Worm (Caenorhabditis elegans): ENCODE data around the gene srw-61.

srw-61 gene

ce11 chrIV:16238555-16238954 is at the start of gene srw-61:
srw-61 (minus strand) TSS chrIV:16238655.
- TF ChIP-seq nhr-237 (tag; optimal IDR thresholded peaks at IDR 0.05) (no peak), hlh-17 (GFP tag; optimal IDR thresholded peaks at IDR 0.05; ENCODE audit: borderline replicate concordance) (no peak), pag-3 (tag; optimal IDR thresholded peaks at IDR 0.05; ENCODE audit: borderline replicate concordance, insufficient read depth) (no peak), efl-1 (optimal IDR thresholded peaks at IDR 0.05) (no peak), efl-1 (GFP tag; optimal IDR thresholded peaks at IDR 0.05 in 1 of 2) (peak in 1 of 2 experiments; percentile 45), nhr-71 (tag; optimal IDR thresholded peaks at IDR 0.05) (no peak), unc-86 (tag; optimal IDR thresholded peaks at IDR 0.05) (no peak)

ce11 chrIV:16280614-16281013 is 42.2 kb upstream of the srw-61 start, which contains the start of gene clec-191:
clec-191 (minus strand) TSS chrIV:16280714.
- TF ChIP-seq ztf-4 (tag; optimal IDR thresholded peaks at IDR 0.05) = no peak
- no peak for TF ChIP-seq dpl-1 (GFP tag; optimal IDR thresholded peaks at IDR 0.05)

- no peak for TF ChIP-seq nhr-85 (tag)
- no peak for TF ChIP-seq ceh-90 (tag; optimal IDR thresholded peaks at IDR 0.05)
- no peak for TF ChIP-seq unc-98 (GFP tag; IDR thresholded peaks at IDR 0.05)
- no peak for TF ChIP-seq sox-4 (tag; optimal IDR thresholded peaks at IDR 0.05)
Measured at ce11 chrIV:16277902-16278301, 39.4 kb upstream of the srw-61 start, which contains the start of gene ccch-2. ccch-2 (plus strand) TSS chrIV:16278202.

- no peak for TF ChIP-seq nhr-84 (tag; optimal IDR thresholded peaks at IDR 0.05)
- no peak for TF ChIP-seq snu-23 (GFP tag; optimal IDR thresholded peaks at IDR 0.05)
- no peak for TF ChIP-seq efl-1 (optimal IDR thresholded peaks at IDR 0.05)
- no peak for TF ChIP-seq efl-1 (GFP tag; optimal IDR thresholded peaks at IDR 0.05 in 1 of 2)
- no peak for TF ChIP-seq zip-4 (GFP tag; optimal IDR thresholded peaks at IDR 0.05)
- no peak for TF ChIP-seq nhr-77 (tag; optimal IDR thresholded peaks at IDR 0.05)
Measured at ce11 chrIV:16277291-16277690, 38.8 kb upstream of the srw-61 start, which contains the start of gene F38C2.7. F38C2.7 (minus strand) TSS chrIV:16277391.

ce11 chrIV:16270955-16271354 is 32.5 kb upstream of the srw-61 start, which contains the start of gene F38C2.4:
F38C2.4 (plus strand) TSS chrIV:16271255.
- no peak for TF ChIP-seq snpc-4 (tag; optimal IDR thresholded peaks at IDR 0.05)
- TF ChIP-seq sptf-1 (tag; optimal IDR thresholded peaks at IDR 0.05) = no peak
- TF ChIP-seq lsy-2 (tag; optimal IDR thresholded peaks at IDR 0.05) = no peak
- TF ChIP-seq alr-1 (tag; optimal IDR thresholded peaks at IDR 0.05; ENCODE audit: borderline replicate concordance) = no peak
- TF ChIP-seq lin-13 (GFP tag; optimal IDR thresholded peaks at IDR 0.05) = no peak
- TF ChIP-seq elt-2 (tag; optimal IDR thresholded peaks at IDR 0.05) = no peak

ce11 chrIV:16257330-16257729 is 18.9 kb upstream of the srw-61 start, which contains the start of gene hlh-31:
hlh-31 (plus strand) TSS chrIV:16257630.
- TF ChIP-seq unc-130 (tag; optimal IDR thresholded peaks at IDR 0.05) (no peak), egl-27 (tag; optimal IDR thresholded peaks at IDR 0.05) (no peak), pag-3 (tag; optimal IDR thresholded peaks at IDR 0.05; ENCODE audit: borderline replicate concordance, insufficient read depth) (no peak), nhr-11 (tag; optimal IDR thresholded peaks at IDR 0.05) (no peak), nhr-85 (tag) (no peak), ceh-8 (GFP tag; optimal IDR thresholded peaks at IDR 0.05) (no peak), isw-1 (GFP tag; IDR thresholded peaks at IDR 0.05) (no peak), ztf-11 (tag; optimal IDR thresholded peaks at IDR 0.05) (no peak), fkh-4 (tag; optimal IDR thresholded peaks at IDR 0.05; ENCODE audit: borderline replicate concordance) (no peak), unc-98 (GFP tag; IDR thresholded peaks at IDR 0.05) (no peak), dsc-1 (tag; optimal IDR thresholded peaks at IDR 0.05) (no peak), aly-2 (tag; optimal IDR thresholded peaks at IDR 0.05) (no peak), sox-4 (tag; optimal IDR thresholded peaks at IDR 0.05) (no peak), unc-86 (tag; optimal IDR thresholded peaks at IDR 0.05) (no peak), nhr-237 (tag; optimal IDR thresholded peaks at IDR 0.05) (no peak)

All from whole organism, L1 larva.